Fruit fly (Drosophila melanogaster) Kc167 (cell line): ENCODE data around the gene CG13081.

Experiments
- Myc ChIP-seq: fragments of >200 bp; optimal IDR thresholded peaks from 2 replicates; lab custom pipeline; 2017; ENCODE audit warnings: missing external identifiers
- Sin3A ChIP-seq: fragments of >200 bp; optimal IDR thresholded peaks from 2 replicates; lab custom pipeline; 2018; ENCODE audit warnings: missing external identifiers
- h ChIP-seq: fragments of >200 bp; optimal IDR thresholded peaks from 3 replicates; lab custom pipeline; 2018; ENCODE audit warnings: missing external identifiers
- insv ChIP-seq: fragments of >200 bp; optimal IDR thresholded peaks from 3 replicates; lab custom pipeline; 2018; ENCODE audit warnings: missing external identifiers
- psq ChIP-seq: fragments of >200 bp; optimal IDR thresholded peaks from 2 replicates; lab custom pipeline; 2017; ENCODE audit warnings: missing external identifiers
- ttk ChIP-seq: sonication (Bioruptor generic); optimal IDR thresholded peaks from 2 replicates; lab custom pipeline; 2017; ENCODE audit warnings: missing external identifiers

Gene CG13081

DNA sequence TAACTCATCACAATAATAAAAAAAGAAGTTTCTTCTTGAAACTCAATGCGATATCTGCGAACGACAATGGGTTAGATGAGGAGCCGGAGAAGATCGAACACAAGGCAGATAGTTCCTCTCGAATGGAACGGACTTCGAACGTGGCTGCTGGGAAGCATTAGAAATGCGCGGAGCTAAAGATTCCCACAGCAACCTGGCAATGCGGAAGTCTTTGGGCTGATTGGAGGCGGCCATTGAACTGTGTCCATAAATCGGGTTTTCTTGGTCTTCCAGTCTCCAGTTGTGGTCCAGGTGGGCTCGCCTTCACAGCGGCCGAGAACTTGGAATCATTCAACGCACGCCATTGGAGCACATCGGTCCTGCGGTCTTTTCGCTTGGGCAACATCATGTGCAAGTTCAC, at the start of gene CG13081:
TSS of gene CG13081 (plus strand) at position 301 of the 400 bp plus-strand sequence.
- TF ChIP-seq psq (lab: Kevin White, UChicago) (no peak), insv (lab: Kevin White, UChicago) (no peak), Sin3A (lab: Kevin White, UChicago) (no peak), ttk (no peak), Myc (no peak), h (lab: Kevin White, UChicago) (no peak)

- TF ChIP-seq Sin3A (lab: Kevin White, UChicago) (no peak), Myc (no peak), insv (lab: Kevin White, UChicago) (no peak), h (lab: Kevin White, UChicago) (no peak)
Observed at dm6 chr2L:19492934-19493686, 47.3 kb upstream of the CG13081 start, which contains the start of the genes swm and Ctu2. Gene swm (plus strand): TSS chr2L:19493251. Gene Ctu2 (minus strand): TSS chr2L:19493253.

dm6 chr2L:19497983-19498382, 42.4 kb upstream of the CG13081 start, which contains the start of gene Top3alpha:
Gene Top3alpha (plus strand): TSS chr2L:19498168.
- TF ChIP-seq Myc (no peak), ttk (no peak), Sin3A (lab: Kevin White, UChicago) (no peak), psq (lab: Kevin White, UChicago) (no peak), h (lab: Kevin White, UChicago) (no peak), insv (lab: Kevin White, UChicago) (no peak)

- TF ChIP-seq Sin3A (lab: Kevin White, UChicago) = no peak
- no peak for TF ChIP-seq Myc
- TF ChIP-seq insv (lab: Kevin White, UChicago) = no peak
- TF ChIP-seq psq (lab: Kevin White, UChicago) = no peak
- TF ChIP-seq h (lab: Kevin White, UChicago) = no peak
- TF ChIP-seq ttk = no peak
Observed at dm6 chr2L:19506323-19506722, 34.1 kb upstream of the CG13081 start.

DNA sequence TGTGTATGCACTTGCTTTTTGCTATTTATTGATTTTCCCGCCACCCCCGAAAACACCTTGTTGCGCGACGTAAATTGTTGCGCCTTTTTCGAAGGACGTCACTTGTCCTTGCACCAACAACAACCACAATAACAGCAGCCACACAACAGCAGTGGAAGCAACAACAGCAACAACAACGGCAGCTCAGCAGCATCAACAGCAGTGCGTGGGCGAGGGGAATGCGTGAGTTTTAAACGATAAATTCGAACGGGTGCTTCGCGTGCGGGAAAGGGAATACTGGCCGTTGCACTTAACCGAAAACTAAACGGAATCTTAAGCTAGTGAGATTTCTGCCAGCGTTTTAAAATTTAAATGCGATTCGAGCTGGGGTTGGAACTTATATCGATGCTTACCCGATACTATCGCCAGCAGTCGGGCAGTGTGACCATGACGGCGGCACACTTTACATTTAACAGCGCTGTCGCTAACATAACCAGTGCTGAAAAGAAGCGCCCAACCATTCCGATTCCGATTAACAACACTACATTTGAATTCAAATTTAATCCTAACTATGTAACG, 32.0 kb upstream of the CG13081 start, which contains the start of gene cyst:
TSS of gene cyst (minus strand) at position 404 of the 558 bp plus-strand sequence.
- no peak for TF ChIP-seq ttk
- TF ChIP-seq h (lab: Kevin White, UChicago) = no peak
- TF ChIP-seq Sin3A (lab: Kevin White, UChicago) = no peak

DNA sequence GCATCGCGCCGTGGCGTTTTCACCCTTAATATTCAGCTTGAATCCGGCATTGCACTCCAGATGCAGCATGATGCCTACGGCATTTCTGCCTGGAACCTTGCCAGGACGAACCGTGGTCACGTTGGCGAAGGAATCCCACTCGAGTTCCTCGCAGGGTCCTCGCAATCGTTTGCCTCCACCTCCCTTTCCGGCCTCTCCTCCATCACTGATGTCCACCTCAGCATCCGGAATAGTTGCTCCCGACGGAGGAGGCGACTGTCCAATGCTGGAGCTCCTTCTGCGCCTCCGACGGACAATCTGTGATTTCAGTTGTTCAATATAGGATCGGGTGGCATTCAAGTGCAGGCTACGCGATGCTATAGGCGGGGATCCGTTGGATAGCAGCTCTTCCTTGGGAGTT, 28.2 kb upstream of the CG13081 start:
- TF ChIP-seq ttk (no peak), Myc (no peak), Sin3A (lab: Kevin White, UChicago) (no peak), psq (lab: Kevin White, UChicago) (no peak), h (lab: Kevin White, UChicago) (no peak), insv (lab: Kevin White, UChicago) (no peak)

DNA sequence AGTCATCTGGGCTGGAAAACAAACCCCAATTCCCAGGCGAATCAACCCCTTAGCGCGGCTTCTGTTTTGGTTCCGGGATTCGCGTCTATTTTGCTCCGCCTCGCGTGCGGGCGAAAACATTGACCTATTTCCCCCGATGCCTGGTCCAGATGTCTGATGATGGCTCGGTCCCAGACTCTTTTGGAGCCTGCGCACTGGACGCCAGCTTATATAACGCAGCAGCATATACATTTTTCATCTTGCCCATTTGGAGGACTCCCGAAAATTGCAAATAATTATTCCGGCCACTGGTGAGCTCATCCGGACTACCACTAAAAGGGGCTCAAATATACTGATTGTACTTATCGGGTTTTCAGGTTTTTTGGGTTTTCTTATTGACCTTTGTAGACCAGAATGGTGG, 24.3 kb upstream of the CG13081 start:
- TF ChIP-seq ttk (no peak), psq (lab: Kevin White, UChicago) (no peak), Myc (no peak), h (lab: Kevin White, UChicago) (no peak), insv (lab: Kevin White, UChicago) (no peak), Sin3A (lab: Kevin White, UChicago) (no peak)

DNA sequence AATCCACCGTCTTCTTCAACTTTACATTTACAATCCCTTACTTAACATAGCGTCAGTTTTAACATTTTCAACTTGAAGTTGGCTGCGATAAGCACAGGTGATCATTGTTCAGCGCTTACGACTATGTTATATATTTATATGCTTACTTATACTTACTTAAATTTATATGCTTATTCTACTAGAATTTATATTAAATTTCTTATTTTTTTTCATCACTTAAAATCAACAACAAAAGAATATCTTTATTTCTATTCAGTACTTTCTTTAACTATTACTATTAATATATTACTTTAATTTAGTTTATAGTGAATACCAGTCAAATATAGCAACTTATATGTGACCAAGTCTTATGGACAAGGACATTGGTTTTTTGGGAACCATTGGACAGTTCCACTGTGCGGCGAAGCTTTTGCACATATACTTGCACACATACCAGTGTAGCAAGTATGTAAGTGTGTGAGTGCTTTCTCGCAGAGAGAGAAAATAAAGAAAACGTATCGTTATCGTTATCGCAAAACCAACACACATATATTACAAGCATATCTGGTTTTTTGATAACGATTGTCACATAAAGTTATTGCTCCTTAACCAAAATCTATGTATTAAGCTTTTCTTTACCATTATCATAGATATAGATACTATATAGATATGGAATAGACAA, 23.1 kb upstream of the CG13081 start, which contains the start of gene Hasp:
TSS of gene Hasp (minus strand) at position 51 of the 661 bp plus-strand sequence.
- TF ChIP-seq ttk = no peak
- no peak for TF ChIP-seq Sin3A (lab: Kevin White, UChicago)
- TF ChIP-seq psq (lab: Kevin White, UChicago) = no peak
- TF ChIP-seq insv (lab: Kevin White, UChicago) = no peak
- no peak for TF ChIP-seq Myc
- no peak for TF ChIP-seq h (lab: Kevin White, UChicago)

DNA sequence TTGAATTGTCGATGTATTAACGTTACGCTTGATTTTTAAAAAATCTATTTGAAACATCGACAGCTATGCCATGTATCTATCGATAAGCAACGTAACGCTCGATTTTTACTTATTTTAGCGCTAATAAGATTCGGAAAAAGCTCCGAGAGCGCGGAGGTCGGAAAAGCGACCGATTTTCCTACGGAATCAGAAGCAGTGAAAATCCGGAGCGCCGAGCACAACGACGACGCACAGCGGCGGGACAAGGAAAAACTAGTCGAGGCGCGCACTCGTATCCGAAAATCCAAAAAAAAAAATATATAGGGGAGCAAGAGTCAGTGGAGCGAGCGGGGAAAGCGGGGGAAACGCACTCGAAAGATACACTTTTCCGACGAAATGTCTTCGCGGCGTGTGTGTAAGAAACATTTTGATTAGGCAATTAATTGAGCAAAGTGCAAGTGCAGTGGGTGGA, 21.7 kb upstream of the CG13081 start, which contains the start of gene CG10132:
TSS of gene CG10132 (plus strand) at position 189 of the 451 bp plus-strand sequence.
- no peak for TF ChIP-seq Sin3A (lab: Kevin White, UChicago)
- TF ChIP-seq Myc = no peak

DNA sequence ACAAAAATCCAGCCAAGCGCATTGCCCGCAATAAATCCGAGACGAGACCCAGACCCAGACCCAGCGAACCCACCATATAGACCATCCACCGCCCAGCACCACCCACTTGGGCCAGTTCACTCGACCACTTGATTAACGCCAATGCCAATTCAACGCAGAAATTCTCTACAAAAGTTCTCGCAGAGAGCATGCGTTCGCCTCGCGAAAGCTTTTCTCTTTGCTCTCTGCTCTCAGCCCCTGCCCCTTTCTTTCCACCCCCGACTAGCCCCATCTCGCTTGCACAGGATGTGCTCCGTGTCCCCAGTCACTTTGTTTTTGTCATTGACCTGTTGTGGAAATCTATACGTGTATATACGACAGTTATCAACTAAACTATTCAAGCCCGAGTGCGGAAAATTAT, 20.8 kb upstream of the CG13081 start:
- TF ChIP-seq h (lab: Kevin White, UChicago) (no peak), Sin3A (lab: Kevin White, UChicago) (no peak), ttk (no peak), insv (lab: Kevin White, UChicago) (no peak), psq (lab: Kevin White, UChicago) (no peak), Myc (no peak)

DNA sequence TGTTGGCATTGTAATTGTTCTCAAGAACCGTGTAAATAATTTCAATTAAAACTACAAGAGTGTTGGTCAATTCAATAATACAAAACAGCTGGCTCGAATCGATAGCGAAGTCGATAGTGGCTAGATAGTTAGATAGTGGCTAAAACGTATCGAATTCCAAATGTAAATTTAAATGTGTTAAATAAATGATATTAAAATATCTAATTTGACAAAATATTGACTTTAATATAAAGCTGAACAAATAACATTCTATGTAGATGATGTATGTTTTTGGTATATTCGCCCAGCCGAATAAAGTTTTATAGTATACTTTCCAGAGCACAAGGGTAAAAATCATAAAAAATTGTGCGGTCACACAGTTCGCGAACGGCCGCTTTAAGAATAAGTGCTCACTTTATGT, 14.1 kb upstream of the CG13081 start, which contains the start of the genes Dpm1 and CG10137:
TSS of gene Dpm1 (minus strand) at position 53 of the 400 bp plus-strand sequence.
TSS of gene CG10137 (plus strand) at position 371 of the 400 bp plus-strand sequence.
- TF ChIP-seq Myc (no peak), psq (lab: Kevin White, UChicago) (no peak), h (lab: Kevin White, UChicago) (no peak), ttk (no peak), Sin3A (lab: Kevin White, UChicago) (no peak), insv (lab: Kevin White, UChicago) (no peak)

dm6 chr2L:19526844-19527243, 13.6 kb upstream of the CG13081 start:
- no peak for TF ChIP-seq ttk
- TF ChIP-seq insv (lab: Kevin White, UChicago) = no peak
- no peak for TF ChIP-seq psq (lab: Kevin White, UChicago)
- TF ChIP-seq h (lab: Kevin White, UChicago) = no peak
- no peak for TF ChIP-seq Sin3A (lab: Kevin White, UChicago)
- no peak for TF ChIP-seq Myc
